Worm (Caenorhabditis elegans): ENCODE measurements around the gene mksr-1.
A peak's percentile ranks its signal among the peaks of the same experiment; 100 is the strongest.

Gene mksr-1

DNA sequence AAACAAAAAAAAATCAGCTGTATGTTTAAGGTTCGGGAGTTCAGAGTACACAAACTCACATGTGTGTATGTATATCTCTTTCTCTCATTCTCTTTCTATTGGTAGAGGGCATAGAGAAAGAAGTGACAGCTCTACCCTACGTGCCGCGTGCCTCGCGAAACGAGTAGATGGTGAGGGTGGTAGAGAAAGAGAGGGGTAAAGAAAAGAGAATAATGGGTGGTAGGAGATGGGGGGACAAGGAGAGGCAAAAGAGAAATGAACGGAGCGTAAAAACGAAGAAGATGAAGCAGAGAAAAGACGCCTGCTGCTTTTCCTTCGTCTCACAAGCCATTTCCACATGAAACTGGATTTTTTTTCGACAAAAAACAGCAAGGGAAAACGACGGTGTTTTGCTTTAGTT lies 24.2 kb upstream of the mksr-1 start (continued):
- TF ChIP-seq Y53G8AR.9 (GFP tag; conservative IDR thresholded peaks at IDR 0.05) (peak; percentile 54; the same call in 1 of the 2 replicates), ceh-79 (tag; optimal IDR thresholded peaks at IDR 0.05) (peak; percentile 60), lin-26 (GFP tag; IDR thresholded peaks at IDR 0.05) (peak; percentile 61; the same call in 1 of the 2 replicates), hmg-1.2 (GFP tag; IDR thresholded peaks at IDR 0.05) (peak; percentile 77), ztf-22 (GFP tag; optimal IDR thresholded peaks at IDR 0.05) (peak; percentile 53), B0336.3 (GFP tag; IDR thresholded peaks at IDR 0.05) (peak; percentile 87), T07F8.4 (tag; optimal IDR thresholded peaks at IDR 0.05) (no peak), lin-35 (GFP tag; optimal IDR thresholded peaks at IDR 0.05) (peak in 1 of 3 experiments; percentile 82), madf-8 (GFP tag; conservative IDR thresholded peaks at IDR 0.05) (no peak), Y67H2A.10 (GFP tag; conservative IDR thresholded peaks at IDR 0.05) (peak; percentile 51; the same call in 1 of the 2 replicates), mxl-1 (tag; optimal IDR thresholded peaks at IDR 0.05) (no peak), lir-1 (GFP tag; conservative IDR thresholded peaks at IDR 0.05) (peak; percentile 47; the same call in 1 of the 2 replicates), ztf-6 (GFP tag; IDR thresholded peaks at IDR 0.05) (no peak), sdz-38 (tag; optimal IDR thresholded peaks at IDR 0.05) (no peak), ztf-3 (GFP tag; optimal IDR thresholded peaks at IDR 0.05) (no peak), aptf-3 (GFP tag; IDR thresholded peaks at IDR 0.05) (no peak), attf-5 (GFP tag; optimal IDR thresholded peaks at IDR 0.05) (peak; percentile 91), let-607 (tag; optimal IDR thresholded peaks at IDR 0.05) (peak; percentile 49 to 77), F10E7.11 (tag; optimal IDR thresholded peaks at IDR 0.05) (no peak), snpc-4 (GFP tag; optimal IDR thresholded peaks at IDR 0.05) (peak; percentile 25), snpc-4 (tag; optimal IDR thresholded peaks at IDR 0.05) (peak in 2 of 4 experiments; percentile 48 to 62), ZK185.1 (tag; optimal IDR thresholded peaks at IDR 0.05; ENCODE audit: poor library complexity, severe bottlenecking) (peak; percentile 83), nfya-2 (GFP tag; IDR thresholded peaks at IDR 0.05) (no peak), ama-1 (optimal IDR thresholded peaks at IDR 0.05) (no peak), ama-1 (GFP tag; optimal IDR thresholded peaks at IDR 0.05) (peak in 1 of 2 experiments; percentile 67), D2030.7 (GFP tag; IDR thresholded peaks at IDR 0.05) (no peak), nfyb-1 (GFP tag; IDR thresholded peaks at IDR 0.05) (peak; percentile 84), F52B5.7 (tag; optimal IDR thresholded peaks at IDR 0.05) (no peak), mcd-1 (GFP tag; IDR thresholded peaks at IDR 0.05) (peak; percentile 49; the same call in 1 of the 2 replicates), die-1 (tag; optimal IDR thresholded peaks at IDR 0.05) (peak; percentile 39)

DNA sequence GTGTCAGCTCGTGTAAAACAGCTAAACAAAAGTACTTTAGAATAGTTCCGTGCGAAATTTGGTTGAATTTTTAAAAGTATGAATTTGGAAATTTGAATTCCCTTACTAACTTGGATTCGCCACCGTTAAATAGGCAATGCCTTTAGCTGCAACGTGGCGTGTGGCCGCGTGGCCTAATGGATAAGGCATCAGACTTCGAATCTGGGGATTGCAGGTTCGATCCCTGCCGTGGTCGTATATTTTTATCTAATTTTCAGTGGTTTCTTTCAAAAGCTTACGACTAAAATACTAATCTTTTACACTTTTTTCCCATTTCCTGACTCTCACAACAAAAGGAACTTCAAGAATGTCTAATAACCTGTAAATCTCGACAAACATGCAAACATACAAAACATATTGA lies 20.7 kb upstream of the mksr-1 start:
- TF ChIP-seq snpc-4 (GFP tag; optimal IDR thresholded peaks at IDR 0.05) (no peak), snpc-4 (tag; optimal IDR thresholded peaks at IDR 0.05) (peak in 1 of 4 experiments; percentile 43), dox-1 (GFP tag; IDR thresholded peaks at IDR 0.05) (0 out of 2 replicates have a peak, but pooled peaks have one; percentile 27), him-1 (tag; optimal IDR thresholded peaks at IDR 0.05) (peak; percentile 50), tbp1 (GFP tag; optimal IDR thresholded peaks at IDR 0.05) (peak; percentile 88), hmg-1.2 (GFP tag; IDR thresholded peaks at IDR 0.05) (peak; percentile 40; the same call in 1 of the 2 replicates), snpc-1.3 (tag; optimal IDR thresholded peaks at IDR 0.05; ENCODE audit: insufficient read depth) (peak; percentile 32), B0035.1 (tag; optimal IDR thresholded peaks at IDR 0.05) (no peak), aptf-2 (GFP tag; conservative IDR thresholded peaks at IDR 0.05) (no peak), lsy-27 (tag; optimal IDR thresholded peaks at IDR 0.05; ENCODE audit: borderline replicate concordance, insufficient read depth) (no peak), let-607 (tag; optimal IDR thresholded peaks at IDR 0.05) (no peak), efl-1 (GFP tag; optimal IDR thresholded peaks at IDR 0.05) (no peak), ceh-58 (GFP tag; IDR thresholded peaks at IDR 0.05) (no peak), lin-26 (GFP tag; IDR thresholded peaks at IDR 0.05) (peak; percentile 67), D2030.7 (GFP tag; IDR thresholded peaks at IDR 0.05) (peak; percentile 65), F39B2.1 (GFP tag; IDR thresholded peaks at IDR 0.05) (no peak), attf-5 (GFP tag; optimal IDR thresholded peaks at IDR 0.05) (peak; percentile 7), madf-6 (GFP tag; IDR thresholded peaks at IDR 0.05) (peak; percentile 14; the same call in 1 of the 2 replicates), ztf-25 (GFP tag; IDR thresholded peaks at IDR 0.05) (0 out of 2 replicates have a peak, but pooled peaks have one; percentile 53), rpc-1 (optimal IDR thresholded peaks at IDR 0.05) (peak; percentile 48), rpc-1 (tag; optimal IDR thresholded peaks at IDR 0.05) (peak; percentile 77), B0261.1 (tag; optimal IDR thresholded peaks at IDR 0.05) (peak; percentile 58), gei-17 (GFP tag; optimal IDR thresholded peaks at IDR 0.05) (no peak), nfya-1 (tag; optimal IDR thresholded peaks at IDR 0.05; ENCODE audit: borderline replicate concordance, insufficient read depth) (no peak), K12H6.12 (tag; optimal IDR thresholded peaks at IDR 0.05) (peak; percentile 15)
